Worm (Caenorhabditis elegans): ENCODE data around the gene F56D6.11.

- TF ChIP-seq ceh-13 (GFP tag; optimal IDR thresholded peaks at IDR 0.05) (no peak), ama-1 (optimal IDR thresholded peaks at IDR 0.05) (no peak), B0310.2 (tag; optimal IDR thresholded peaks at IDR 0.05) (no peak), pes-1 (GFP tag; IDR thresholded peaks at IDR 0.05) (no peak), hmg-4 (GFP tag; optimal IDR thresholded peaks at IDR 0.05) (no peak)
These were observed 19.8 kb upstream of the F56D6.11 start, which contains the start of gene clec-68 for ce11 chrIV:3926117-3926516.

Measured in whole organism, early embryonic.